Fruit fly (Drosophila melanogaster) S2 (cell line): Measurements from ENCODE around the gene kar.
"Not testable (repeated sequence)": the region's sequence is repeated elsewhere in the genome, so short reads cannot be mapped to it uniquely, and the experiment has no call there.

Source experiments
- CG8478 ChIP-seq: fragments of >200 bp; optimal IDR thresholded peaks from 2 replicates; lab custom pipeline; 2018
- CTCF ChIP-seq, 2 experiments: fragments of >200 bp; optimal IDR thresholded peaks; 2 replicates each; lab custom pipeline; 2018

The kar gene

dm6 chr3R:12712178-12713172 lies 23.3 kb upstream of the kar start, which contains the start of gene PolQ:
Gene PolQ (minus strand): TSS chr3R:12712299.
- not testable (repeated sequence) for TF ChIP-seq CTCF (optimal IDR thresholded peaks at IDR 0.05; lab: Kevin White, UChicago); CG8478 (lab: Kevin White, UChicago)

dm6 chr3R:12704861-12705260 lies 15.7 kb upstream of the kar start, which contains the start of gene CG12279:
Gene CG12279 (plus strand): TSS chr3R:12705094.
- TF ChIP-seq CTCF (optimal IDR thresholded peaks at IDR 0.05; lab: Kevin White, UChicago) (no peak), CG8478 (lab: Kevin White, UChicago) (no peak)

- no peak for TF ChIP-seq CG8478 (lab: Kevin White, UChicago)
- TF ChIP-seq CTCF (optimal IDR thresholded peaks at IDR 0.05; lab: Kevin White, UChicago), result no peak
Measured at dm6 chr3R:12701994-12702494, 12.9 kb upstream of the kar start.

- TF ChIP-seq CG8478 (lab: Kevin White, UChicago), result no peak
- TF ChIP-seq CTCF (optimal IDR thresholded peaks at IDR 0.05; lab: Kevin White, UChicago), result no peak
Measured at dm6 chr3R:12701257-12701656, 12.1 kb upstream of the kar start.

dm6 chr3R:12700454-12700853 lies 11.3 kb upstream of the kar start:
- TF ChIP-seq CG8478 (lab: Kevin White, UChicago), result no peak
- no peak for TF ChIP-seq CTCF (optimal IDR thresholded peaks at IDR 0.05; lab: Kevin White, UChicago)

dm6 chr3R:12699620-12700378 lies 10.6 kb upstream of the kar start:
- no peak for TF ChIP-seq CG8478 (lab: Kevin White, UChicago)
- TF ChIP-seq CTCF (optimal IDR thresholded peaks at IDR 0.05; lab: Kevin White, UChicago), result no peak

dm6 chr3R:12698363-12698762 lies 9.2 kb upstream of the kar start:
- TF ChIP-seq CG8478 (lab: Kevin White, UChicago), result no peak
- no peak for TF ChIP-seq CTCF (optimal IDR thresholded peaks at IDR 0.05; lab: Kevin White, UChicago)

- TF ChIP-seq CG8478 (lab: Kevin White, UChicago), result no peak
- TF ChIP-seq CTCF (optimal IDR thresholded peaks at IDR 0.05; lab: Kevin White, UChicago), result no peak
Measured at dm6 chr3R:12697571-12698039, 8.4 kb upstream of the kar start.

- TF ChIP-seq CG8478 (lab: Kevin White, UChicago) (no peak), CTCF (optimal IDR thresholded peaks at IDR 0.05; lab: Kevin White, UChicago) (no peak)
Measured at dm6 chr3R:12697022-12697421, 7.9 kb upstream of the kar start, which contains the start of gene Past1. Gene Past1 (plus strand): TSS chr3R:12697322.

dm6 chr3R:12694742-12695141 lies 5.6 kb upstream of the kar start, which contains the start of the genes CG14391 and NijC:
Gene CG14391 (minus strand): TSS chr3R:12694842.
Gene NijC (plus strand): TSS chr3R:12695129.
- no peak for TF ChIP-seq CTCF (optimal IDR thresholded peaks at IDR 0.05; lab: Kevin White, UChicago)

dm6 chr3R:12692497-12692896 lies 3.3 kb upstream of the kar start, which contains the start of gene CG31347:
Gene CG31347 (minus strand): TSS chr3R:12692597.
- TF ChIP-seq CTCF (optimal IDR thresholded peaks at IDR 0.05; lab: Kevin White, UChicago), result no peak

dm6 chr3R:12691422-12692101 lies 2.4 kb upstream of the kar start, which contains the start of gene Arp1:
Gene Arp1 (plus strand): TSS chr3R:12691743.
- TF ChIP-seq CTCF (optimal IDR thresholded peaks at IDR 0.05; lab: Kevin White, UChicago), result no peak
- TF ChIP-seq CG8478 (lab: Kevin White, UChicago), result no peak

- no peak for TF ChIP-seq CTCF (optimal IDR thresholded peaks at IDR 0.05; lab: Kevin White, UChicago)
- no peak for TF ChIP-seq CG8478 (lab: Kevin White, UChicago)
Measured at dm6 chr3R:12688116-12688515, 1.1 kb downstream of the kar start.

dm6 chr3R:12685290-12685689 lies 3.9 kb downstream of the kar start:
- no peak for TF ChIP-seq CTCF (optimal IDR thresholded peaks at IDR 0.05; lab: Kevin White, UChicago)
- TF ChIP-seq CG8478 (lab: Kevin White, UChicago), result no peak
